Worm (Caenorhabditis elegans) whole organism, L2 larva: Measurements from ENCODE around the gene fbxa-99.

Experiments used
- ceh-82 ChIP-seq: fragments of 150-350 bp; optimal IDR thresholded peaks from 2 replicates; lab custom pipeline; 2014; ENCODE audit warnings: missing biosample characterization, missing genetic modification characterization
- elt-1 ChIP-seq: fragments of 150-350 bp; optimal IDR thresholded peaks from 2 replicates; lab custom pipeline; 2014; ENCODE audit warnings: missing biosample characterization, missing genetic modification characterization
- elt-3 ChIP-seq: sonication (generic microtip); optimal IDR thresholded peaks from 2 replicates; lab custom pipeline; 2017; ENCODE audit warnings: missing biosample characterization, missing genetic modification characterization
- lin-11 ChIP-seq: fragments of 150-350 bp; sonication (generic microtip); optimal IDR thresholded peaks from 2 replicates; lab custom pipeline; 2014; ENCODE audit warnings: missing biosample characterization, missing genetic modification characterization, inconsistent platforms, mixed read lengths
- lin-13 ChIP-seq: fragments of 150-350 bp; optimal IDR thresholded peaks from 2 replicates; lab custom pipeline; 2014; ENCODE audit warnings: missing biosample characterization, missing genetic modification reagents, missing genetic modification characterization
- mdl-1 ChIP-seq, 2 experiments: fragments of 150-350 bp in 1 of 2; sonication (generic microtip) in 1 of 2; optimal IDR thresholded peaks; 2 replicates each; lab custom pipeline; 2017; ENCODE audit warnings: missing biosample characterization in 2 of 2, missing genetic modification characterization in 2 of 2
- skn-1 ChIP-seq: sonication (generic microtip); optimal IDR thresholded peaks from 2 replicates; lab custom pipeline; 2017; ENCODE audit warnings: missing biosample characterization, missing genetic modification characterization
- snpc-4 ChIP-seq: fragments of 150-350 bp; optimal IDR thresholded peaks from 2 replicates; lab custom pipeline; 2014; ENCODE audit warnings: missing biosample characterization, missing genetic modification characterization
- unc-55 ChIP-seq: fragments of 150-350 bp; sonication (generic microtip); optimal IDR thresholded peaks from 3 replicates; lab custom pipeline; 2014; ENCODE audit warnings: missing biosample characterization, missing genetic modification reagents, missing genetic modification characterization
- unc-62 ChIP-seq: fragments of 150-350 bp; optimal IDR thresholded peaks from 2 replicates; lab custom pipeline; 2014; ENCODE audit warnings: missing biosample characterization, missing genetic modification reagents, missing genetic modification characterization

DNA sequence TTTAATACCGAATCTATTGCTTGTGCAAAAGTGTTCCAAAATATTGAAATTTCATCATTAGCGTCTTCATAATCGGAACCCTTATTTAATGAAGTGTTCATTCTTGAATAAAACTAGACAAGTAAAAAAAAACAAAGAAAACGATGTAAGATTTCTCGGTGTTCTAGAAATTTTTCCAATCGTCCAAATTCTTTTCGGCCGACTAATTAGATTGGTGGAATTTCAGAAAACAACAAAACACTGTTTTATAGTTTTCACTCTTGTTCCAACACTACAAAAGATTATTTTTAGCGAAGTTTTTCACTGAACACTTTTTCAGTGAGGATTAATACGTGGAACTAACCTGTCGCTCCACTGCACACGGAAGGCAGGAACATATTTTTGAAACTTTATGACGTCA is 29.9 kb downstream of the fbxa-99 start, which contains the start of gene srw-56:
- no peak for TF ChIP-seq skn-1 (tag; lab: Kevin White, UChicago)
- TF ChIP-seq lin-11 (tag; lab: Kevin White, UChicago) = no peak
- no peak for TF ChIP-seq ceh-82 (tag; lab: Kevin White, UChicago)
- TF ChIP-seq lin-13 (GFP tag; lab: Kevin White, UChicago) = no peak
- no peak for TF ChIP-seq elt-1
- no peak for TF ChIP-seq unc-55 (GFP tag; lab: Kevin White, UChicago)
- no peak for TF ChIP-seq unc-62 (GFP tag; lab: Kevin White, UChicago)
- no peak for TF ChIP-seq mdl-1 (tag; optimal IDR thresholded peaks at IDR 0.05; lab: Kevin White, UChicago)
- no peak for TF ChIP-seq snpc-4 (tag; lab: Kevin White, UChicago)
- no peak for TF ChIP-seq elt-3
